Worm (Caenorhabditis elegans): ENCODE measurements around the gene mmab-1.

mmab-1 gene

ce11 chrIII:4924134-4924533 lies 2.2 kb upstream of the mmab-1 start:
- TF ChIP-seq tra-4 (tag; optimal IDR thresholded peaks at IDR 0.05) = no peak
- TF ChIP-seq ama-1 (optimal IDR thresholded peaks at IDR 0.05) = no peak
- TF ChIP-seq F13C5.2 (tag; optimal IDR thresholded peaks at IDR 0.05) = no peak
- no peak for TF ChIP-seq B0310.2 (tag; optimal IDR thresholded peaks at IDR 0.05)
- no peak for TF ChIP-seq hnd-1 (tag; optimal IDR thresholded peaks at IDR 0.05)
- no peak for TF ChIP-seq tbx-37 (GFP tag; conservative IDR thresholded peaks at IDR 0.05)
- no peak for TF ChIP-seq ets-7 (tag; optimal IDR thresholded peaks at IDR 0.05)
- TF ChIP-seq ceh-36 (tag; optimal IDR thresholded peaks at IDR 0.05) = no peak
- no peak for TF ChIP-seq flt-1 (GFP tag; IDR thresholded peaks at IDR 0.05)
- TF ChIP-seq scrt-1 (GFP tag; IDR thresholded peaks at IDR 0.05) = no peak
- no peak for TF ChIP-seq aly-1 (tag; optimal IDR thresholded peaks at IDR 0.05)
- no peak for TF ChIP-seq pes-1 (GFP tag; IDR thresholded peaks at IDR 0.05)
- no peak for TF ChIP-seq sea-1 (GFP tag; conservative IDR thresholded peaks at IDR 0.05)
- TF ChIP-seq tbx-11 (GFP tag; IDR thresholded peaks at IDR 0.05) = no peak
- TF ChIP-seq hmg-4 (GFP tag; optimal IDR thresholded peaks at IDR 0.05) = no peak
- no peak for TF ChIP-seq hmbx-1 (tag; optimal IDR thresholded peaks at IDR 0.05)
- no peak for TF ChIP-seq ceh-13 (GFP tag; optimal IDR thresholded peaks at IDR 0.05)

ce11 chrIII:4920221-4920620 lies 1.7 kb downstream of the mmab-1 start, which contains the start of gene ula-1:
TSS of gene ula-1 (minus strand) at chrIII:4920321.
- TF ChIP-seq hnd-1 (tag; optimal IDR thresholded peaks at IDR 0.05) (no peak), aly-1 (tag; optimal IDR thresholded peaks at IDR 0.05) (no peak), ceh-13 (GFP tag; optimal IDR thresholded peaks at IDR 0.05) (no peak), B0310.2 (tag; optimal IDR thresholded peaks at IDR 0.05) (no peak), hmg-4 (GFP tag; optimal IDR thresholded peaks at IDR 0.05) (no peak), ceh-36 (tag; optimal IDR thresholded peaks at IDR 0.05) (no peak), F13C5.2 (tag; optimal IDR thresholded peaks at IDR 0.05) (no peak), ets-7 (tag; optimal IDR thresholded peaks at IDR 0.05) (no peak), pes-1 (GFP tag; IDR thresholded peaks at IDR 0.05) (no peak), tbx-11 (GFP tag; IDR thresholded peaks at IDR 0.05) (no peak), sea-1 (GFP tag; conservative IDR thresholded peaks at IDR 0.05) (no peak), flt-1 (GFP tag; IDR thresholded peaks at IDR 0.05) (no peak)

- TF ChIP-seq hmbx-1 (tag; optimal IDR thresholded peaks at IDR 0.05) (no peak), hnd-1 (tag; optimal IDR thresholded peaks at IDR 0.05) (no peak), tbx-37 (GFP tag; conservative IDR thresholded peaks at IDR 0.05) (no peak), ceh-13 (GFP tag; optimal IDR thresholded peaks at IDR 0.05) (no peak), aly-1 (tag; optimal IDR thresholded peaks at IDR 0.05) (no peak)
Observed at ce11 chrIII:4918906-4919305, 3.0 kb downstream of the mmab-1 start.

ce11 chrIII:4917960-4918712 lies 3.8 kb downstream of the mmab-1 start, which contains the start of gene rpb-8:
TSS of gene rpb-8 (minus strand) at chrIII:4918008.
- no peak for TF ChIP-seq flt-1 (GFP tag; IDR thresholded peaks at IDR 0.05)
- no peak for TF ChIP-seq F13C5.2 (tag; optimal IDR thresholded peaks at IDR 0.05)
- no peak for TF ChIP-seq ceh-13 (GFP tag; optimal IDR thresholded peaks at IDR 0.05)
- no peak for TF ChIP-seq ceh-36 (tag; optimal IDR thresholded peaks at IDR 0.05)
- TF ChIP-seq tra-4 (tag; optimal IDR thresholded peaks at IDR 0.05) = no peak
- TF ChIP-seq sea-1 (GFP tag; conservative IDR thresholded peaks at IDR 0.05) = no peak
- TF ChIP-seq hmg-4 (GFP tag; optimal IDR thresholded peaks at IDR 0.05) = no peak
- no peak for TF ChIP-seq aly-1 (tag; optimal IDR thresholded peaks at IDR 0.05)
- no peak for TF ChIP-seq ets-7 (tag; optimal IDR thresholded peaks at IDR 0.05)
- no peak for TF ChIP-seq tbx-11 (GFP tag; IDR thresholded peaks at IDR 0.05)
- TF ChIP-seq scrt-1 (GFP tag; IDR thresholded peaks at IDR 0.05) = no peak
- no peak for TF ChIP-seq hnd-1 (tag; optimal IDR thresholded peaks at IDR 0.05)
- no peak for TF ChIP-seq ama-1 (optimal IDR thresholded peaks at IDR 0.05)
- no peak for TF ChIP-seq pes-1 (GFP tag; IDR thresholded peaks at IDR 0.05)

ce11 chrIII:4917077-4917476 lies 4.8 kb downstream of the mmab-1 start, which contains the start of gene rars-1:
TSS of gene rars-1 (minus strand) at chrIII:4917177.
- TF ChIP-seq ets-7 (tag; optimal IDR thresholded peaks at IDR 0.05) (no peak), aly-1 (tag; optimal IDR thresholded peaks at IDR 0.05) (no peak)

ce11 chrIII:4913736-4914135 lies 8.2 kb downstream of the mmab-1 start:
- TF ChIP-seq flt-1 (GFP tag; IDR thresholded peaks at IDR 0.05) = no peak
- no peak for TF ChIP-seq B0310.2 (tag; optimal IDR thresholded peaks at IDR 0.05)
- no peak for TF ChIP-seq tra-4 (tag; optimal IDR thresholded peaks at IDR 0.05)
- TF ChIP-seq hmbx-1 (tag; optimal IDR thresholded peaks at IDR 0.05) = no peak
- TF ChIP-seq hnd-1 (tag; optimal IDR thresholded peaks at IDR 0.05) = no peak
- no peak for TF ChIP-seq tbx-37 (GFP tag; conservative IDR thresholded peaks at IDR 0.05)
- TF ChIP-seq scrt-1 (GFP tag; IDR thresholded peaks at IDR 0.05) = no peak
- no peak for TF ChIP-seq hmg-4 (GFP tag; optimal IDR thresholded peaks at IDR 0.05)
- TF ChIP-seq ceh-36 (tag; optimal IDR thresholded peaks at IDR 0.05) = no peak
- TF ChIP-seq ceh-13 (GFP tag; optimal IDR thresholded peaks at IDR 0.05) = no peak
- no peak for TF ChIP-seq ama-1 (optimal IDR thresholded peaks at IDR 0.05)
- TF ChIP-seq F13C5.2 (tag; optimal IDR thresholded peaks at IDR 0.05) = no peak

- TF ChIP-seq hnd-1 (tag; optimal IDR thresholded peaks at IDR 0.05) = no peak
- TF ChIP-seq tbx-37 (GFP tag; conservative IDR thresholded peaks at IDR 0.05) = 0 out of 2 replicates have a peak, but pooled peaks have one; percentile 25
- TF ChIP-seq B0310.2 (tag; optimal IDR thresholded peaks at IDR 0.05) = no peak
- no peak for TF ChIP-seq aly-1 (tag; optimal IDR thresholded peaks at IDR 0.05)
- TF ChIP-seq ceh-13 (GFP tag; optimal IDR thresholded peaks at IDR 0.05) = no peak
- TF ChIP-seq hmbx-1 (tag; optimal IDR thresholded peaks at IDR 0.05) = no peak
- no peak for TF ChIP-seq ets-7 (tag; optimal IDR thresholded peaks at IDR 0.05)
Observed at ce11 chrIII:4912317-4912716, 9.6 kb downstream of the mmab-1 start, which contains the start of the genes F26F4.9 and cee-1. TSS of gene F26F4.9 (minus strand) at chrIII:4912521. TSS of gene cee-1 (plus strand) at chrIII:4912699.

ce11 chrIII:4910956-4911355 lies 11.0 kb downstream of the mmab-1 start, which contains the start of gene F26F4.2:
TSS of gene F26F4.2 (plus strand) at chrIII:4911256.
- TF ChIP-seq hmbx-1 (tag; optimal IDR thresholded peaks at IDR 0.05) = no peak
- no peak for TF ChIP-seq flt-1 (GFP tag; IDR thresholded peaks at IDR 0.05)
- TF ChIP-seq tbx-11 (GFP tag; IDR thresholded peaks at IDR 0.05) = no peak
- no peak for TF ChIP-seq tbx-37 (GFP tag; conservative IDR thresholded peaks at IDR 0.05)
